Worm (Caenorhabditis elegans) whole organism, early embryonic: ENCODE measurements around the gene nspg-6.

Source experiments
- aly-1 ChIP-seq: sonication (generic microtip); optimal IDR thresholded peaks from 2 replicates; lab custom pipeline; 2016; ENCODE audit warnings: missing genetic modification characterization, missing compliant biosample characterization
- ama-1 ChIP-seq: fragments of 150-350 bp; optimal IDR thresholded peaks from 2 replicates; lab custom pipeline; 2014

DNA sequence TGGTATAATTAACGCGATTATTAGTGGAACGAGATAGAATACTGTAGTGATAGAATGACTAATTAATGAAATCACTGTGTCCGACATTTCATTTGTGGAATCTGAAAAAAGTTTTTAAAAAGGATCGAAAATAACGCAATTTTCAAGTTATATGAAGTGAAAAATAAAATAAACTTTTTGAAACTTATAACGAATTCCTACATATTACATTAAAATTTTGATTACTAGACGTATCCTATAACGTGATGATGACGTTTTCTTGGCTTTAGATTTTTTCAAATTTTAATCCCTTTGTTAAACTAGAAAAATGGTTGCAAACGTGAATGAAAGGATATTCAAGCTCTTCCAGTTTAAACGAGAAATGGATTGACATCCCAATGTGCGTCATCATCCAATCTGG, 24.3 kb downstream of the nspg-6 start, which contains the start of gene algn-11:
- TF ChIP-seq ama-1 (lab: Kevin White, UChicago) (no peak), aly-1 (tag; lab: Kevin White, UChicago) (no peak)
